Worm (Caenorhabditis elegans) whole organism, late embryonic: Measurements from ENCODE around the gene T01G5.8.
A peak's percentile ranks its signal among the peaks of the same experiment; 100 is the strongest.

ENCODE experiments used
- C08G9.2 ChIP-seq: sonication (generic microtip); optimal IDR thresholded peaks from 2 replicates; lab custom pipeline; 2016; ENCODE audit warnings: mild to moderate bottlenecking, missing genetic modification characterization, moderate library complexity, missing compliant biosample characterization
- F13H6.1 ChIP-seq: sonication (generic microtip); optimal IDR thresholded peaks from 2 replicates; lab custom pipeline; 2016; ENCODE audit warnings: missing genetic modification characterization, missing compliant biosample characterization
- K02D7.2 ChIP-seq: sonication (generic microtip); optimal IDR thresholded peaks from 2 replicates; lab custom pipeline; 2017; ENCODE audit warnings: mild to moderate bottlenecking, missing genetic modification characterization, missing compliant biosample characterization
- K09A11.1 ChIP-seq: sonication (generic microtip); optimal IDR thresholded peaks from 2 replicates; lab custom pipeline; 2017; ENCODE audit warnings: antibody characterized with exemption, mild to moderate bottlenecking, missing genetic modification characterization, missing compliant biosample characterization; ENCODE audit not compliant: insufficient read depth
- Y22D7AL.16 ChIP-seq: sonication (generic microtip); optimal IDR thresholded peaks from 2 replicates; lab custom pipeline; 2016; ENCODE audit warnings: missing genetic modification characterization, missing compliant biosample characterization
- ahr-1 ChIP-seq: sonication (generic microtip); optimal IDR thresholded peaks from 2 replicates; lab custom pipeline; 2016; ENCODE audit warnings: missing genetic modification characterization, missing compliant biosample characterization
- ama-1 ChIP-seq: fragments of 150-350 bp; optimal IDR thresholded peaks from 2 replicates; lab custom pipeline; 2014
- ceh-18 ChIP-seq: sonication (generic microtip); optimal IDR thresholded peaks from 2 replicates; lab custom pipeline; 2016; ENCODE audit warnings: missing genetic modification characterization, missing compliant biosample characterization
- ceh-2 ChIP-seq: sonication (generic microtip); optimal IDR thresholded peaks from 2 replicates; lab custom pipeline; 2016; ENCODE audit warnings: missing genotype, missing genetic modification characterization, missing compliant biosample characterization
- ceh-22 ChIP-seq: sonication (generic microtip); optimal IDR thresholded peaks from 2 replicates; lab custom pipeline; 2017; ENCODE audit warnings: missing biosample characterization, missing genetic modification characterization
- ceh-24 ChIP-seq: sonication (generic microtip); optimal IDR thresholded peaks from 2 replicates; lab custom pipeline; 2016; ENCODE audit warnings: mild to moderate bottlenecking, missing genetic modification characterization, missing compliant biosample characterization
- ceh-30 ChIP-seq: fragments of 150-350 bp; optimal IDR thresholded peaks from 2 replicates; lab custom pipeline; 2014; ENCODE audit warnings: missing biosample characterization, missing genetic modification characterization
- ceh-31 ChIP-seq: sonication (generic microtip); optimal IDR thresholded peaks from 2 replicates; lab custom pipeline; 2016; ENCODE audit warnings: missing genetic modification characterization, missing compliant biosample characterization
- ceh-45 ChIP-seq: fragments of 200-800 bp; sonication (Bioruptor generic); IDR thresholded peaks from 2 replicates; pipeline ENCODE4 v1.3.6; 2022; ENCODE audit warnings: missing genetic modification reagents, missing genetic modification characterization, missing compliant biosample characterization
- ceh-48 ChIP-seq: sonication (generic microtip); optimal IDR thresholded peaks from 2 replicates; lab custom pipeline; 2016; ENCODE audit warnings: missing genetic modification characterization, inconsistent platforms, missing compliant biosample characterization
- ceh-9 ChIP-seq: sonication (generic microtip); optimal IDR thresholded peaks from 2 replicates; lab custom pipeline; 2016; ENCODE audit warnings: mild to moderate bottlenecking, missing genetic modification characterization, inconsistent platforms, missing compliant biosample characterization
- che-1 ChIP-seq: sonication (generic microtip); optimal IDR thresholded peaks from 2 replicates; lab custom pipeline; 2016; ENCODE audit warnings: mild to moderate bottlenecking, missing genetic modification characterization, missing compliant biosample characterization
- dmd-4 ChIP-seq: sonication (generic microtip); optimal IDR thresholded peaks from 2 replicates; lab custom pipeline; 2016; ENCODE audit warnings: borderline replicate concordance, missing genetic modification characterization, missing compliant biosample characterization
- ets-4 ChIP-seq: sonication (generic microtip); optimal IDR thresholded peaks from 2 replicates; lab custom pipeline; 2016; ENCODE audit warnings: missing genetic modification characterization, missing compliant biosample characterization
- eyg-1 ChIP-seq: sonication (generic microtip); optimal IDR thresholded peaks from 2 replicates; lab custom pipeline; 2016; ENCODE audit warnings: missing genotype, missing genetic modification characterization, missing compliant biosample characterization
- fax-1 ChIP-seq: sonication (generic microtip); optimal IDR thresholded peaks from 2 replicates; lab custom pipeline; 2016; ENCODE audit warnings: missing genotype, missing genetic modification characterization, missing compliant biosample characterization
- fkh-10 ChIP-seq: fragments of 150-350 bp; optimal IDR thresholded peaks from 2 replicates; lab custom pipeline; 2014; ENCODE audit warnings: missing biosample characterization, missing genetic modification reagents, missing genetic modification characterization
- gmeb-2 ChIP-seq: sonication (generic microtip); optimal IDR thresholded peaks from 2 replicates; lab custom pipeline; 2016; ENCODE audit warnings: missing genetic modification characterization, inconsistent platforms, missing compliant biosample characterization
- hlh-15 ChIP-seq: sonication (generic microtip); optimal IDR thresholded peaks from 2 replicates; lab custom pipeline; 2016; ENCODE audit warnings: missing genetic modification characterization, missing compliant biosample characterization
- hlh-30 ChIP-seq: sonication (generic microtip); optimal IDR thresholded peaks from 2 replicates; lab custom pipeline; 2017; ENCODE audit warnings: antibody characterized with exemption, missing genetic modification characterization, missing compliant biosample characterization; ENCODE audit not compliant: insufficient read depth
- hlh-8 ChIP-seq: sonication (generic microtip); optimal IDR thresholded peaks from 2 replicates; lab custom pipeline; 2016; ENCODE audit warnings: missing genotype, missing genetic modification characterization, missing compliant biosample characterization
- lim-6 ChIP-seq: sonication (generic microtip); optimal IDR thresholded peaks from 2 replicates; lab custom pipeline; 2016; ENCODE audit warnings: missing genetic modification characterization, missing compliant biosample characterization
- madf-2 ChIP-seq: sonication (generic microtip); optimal IDR thresholded peaks from 2 replicates; lab custom pipeline; 2017; ENCODE audit warnings: missing genetic modification characterization, missing compliant biosample characterization
- odd-2 ChIP-seq: sonication (generic microtip); optimal IDR thresholded peaks from 2 replicates; lab custom pipeline; 2017; ENCODE audit warnings: antibody characterized with exemption, mild to moderate bottlenecking, missing genetic modification characterization, missing compliant biosample characterization
- pag-3 ChIP-seq: sonication (generic microtip); optimal IDR thresholded peaks from 2 replicates; lab custom pipeline; 2016; ENCODE audit warnings: missing compliant biosample characterization, missing genetic modification characterization, borderline replicate concordance
- pat-9 ChIP-seq: fragments of 200-800 bp; sonication (Bioruptor generic); optimal IDR thresholded peaks from 2 replicates; lab custom pipeline; 2018; ENCODE audit warnings: mild to moderate bottlenecking, missing genetic modification characterization, moderate library complexity, missing compliant biosample characterization
- pax-1 ChIP-seq: fragments of 150-350 bp; optimal IDR thresholded peaks from 2 replicates; lab custom pipeline; 2014; ENCODE audit warnings: missing biosample characterization, missing genetic modification characterization
- pha-2 ChIP-seq: sonication (generic microtip); optimal IDR thresholded peaks from 2 replicates; lab custom pipeline; 2017; ENCODE audit warnings: mild to moderate bottlenecking, missing genetic modification characterization, missing compliant biosample characterization
- pha-4 ChIP-seq: fragments of 150-350 bp; optimal IDR thresholded peaks from 2 replicates; lab custom pipeline; 2018; ENCODE audit warnings: missing biosample characterization, missing genetic modification reagents, missing genetic modification characterization
- pqm-1 ChIP-seq: sonication (generic microtip); optimal IDR thresholded peaks from 2 replicates; lab custom pipeline; 2016; ENCODE audit warnings: missing genetic modification characterization, missing compliant biosample characterization
- ref-2 ChIP-seq: sonication (generic microtip); optimal IDR thresholded peaks from 2 replicates; lab custom pipeline; 2016; ENCODE audit warnings: missing genetic modification characterization, missing compliant biosample characterization
- rnt-1 ChIP-seq: sonication (generic microtip); optimal IDR thresholded peaks from 2 replicates; lab custom pipeline; 2016; ENCODE audit warnings: missing genetic modification characterization, missing compliant biosample characterization
- sdc-2 ChIP-seq: sonication (generic microtip); optimal IDR thresholded peaks from 2 replicates; lab custom pipeline; 2016; ENCODE audit warnings: missing genotype, missing genetic modification characterization, missing compliant biosample characterization
- sox-2 ChIP-seq: fragments of 200-800 bp; sonication (Bioruptor generic); IDR thresholded peaks from 2 replicates; pipeline ENCODE4 v1.3.6; 2022; ENCODE audit warnings: missing genetic modification reagents, missing genetic modification characterization, missing compliant biosample characterization
- sox-4 ChIP-seq: sonication (generic microtip); optimal IDR thresholded peaks from 2 replicates; lab custom pipeline; 2017; ENCODE audit warnings: mild to moderate bottlenecking, missing genetic modification characterization, inconsistent platforms, missing compliant biosample characterization
- ttx-3 ChIP-seq: sonication (generic microtip); optimal IDR thresholded peaks from 2 replicates; lab custom pipeline; 2016; ENCODE audit warnings: missing genetic modification reagents, missing genetic modification characterization, missing compliant biosample characterization
- unc-3 ChIP-seq, 2 experiments: fragments of 200-800 bp in 1 of 2; sonication (Bioruptor generic) in 1 of 2; sonication (generic microtip) in 1 of 2; conservative IDR thresholded peaks in 1 of 2; optimal IDR thresholded peaks in 1 of 2; 2 replicates each; pipeline versions ENCODE4 v1.3.6 to Lab custom; 2016 to 2022; ENCODE audit warnings: missing compliant biosample characterization in 2 of 2, missing genetic modification characterization in 2 of 2, missing genetic modification reagents in 1 of 2
- unc-42 ChIP-seq: sonication (generic microtip); optimal IDR thresholded peaks from 2 replicates; lab custom pipeline; 2016; ENCODE audit warnings: missing genotype, missing genetic modification characterization, missing compliant biosample characterization
- unc-86 ChIP-seq: sonication (generic microtip); optimal IDR thresholded peaks from 2 replicates; lab custom pipeline; 2016; ENCODE audit warnings: missing genetic modification characterization, missing compliant biosample characterization
- zip-5 ChIP-seq: sonication (generic microtip); optimal IDR thresholded peaks from 2 replicates; lab custom pipeline; 2016; ENCODE audit warnings: missing genetic modification characterization, missing compliant biosample characterization
- ztf-16 ChIP-seq: sonication (generic microtip); optimal IDR thresholded peaks from 2 replicates; lab custom pipeline; 2017; ENCODE audit warnings: missing genetic modification characterization, missing compliant biosample characterization

The T01G5.8 gene

ce11 chrV:15072738-15073137, 43.3 kb upstream of the T01G5.8 start:
- TF ChIP-seq fax-1 (tag; lab: Kevin White, UChicago) (no peak), sox-2 (GFP tag; lab: Robert Waterston, UW) (no peak), ceh-9 (tag; lab: Kevin White, UChicago) (no peak), ceh-48 (tag; lab: Kevin White, UChicago) (peak; percentile 39), ceh-31 (peak; percentile 13), unc-42 (tag; lab: Kevin White, UChicago) (peak; percentile 91), Y22D7AL.16 (no peak), dmd-4 (no peak), pqm-1 (tag; lab: Kevin White, UChicago) (no peak), sox-4 (no peak)

- TF ChIP-seq unc-42 (tag; lab: Kevin White, UChicago) (peak; percentile 29), ceh-9 (tag; lab: Kevin White, UChicago) (no peak), ceh-48 (tag; lab: Kevin White, UChicago) (peak; percentile 58), gmeb-2 (no peak), pag-3 (no peak), pax-1 (tag; lab: Kevin White, UChicago) (no peak), unc-86 (no peak), ceh-31 (peak; percentile 47), pha-2 (tag; lab: Kevin White, UChicago) (no peak)
Measured at ce11 chrV:15074907-15075306, 41.2 kb upstream of the T01G5.8 start.

- TF ChIP-seq sdc-2 (tag; lab: Kevin White, UChicago) (no peak), hlh-30 (no peak), zip-5 (tag; lab: Kevin White, UChicago) (no peak), K02D7.2 (tag; lab: Kevin White, UChicago) (no peak), ceh-9 (tag; lab: Kevin White, UChicago) (no peak), pha-4 (no peak), gmeb-2 (no peak), pqm-1 (tag; lab: Kevin White, UChicago) (no peak), ceh-2 (tag; lab: Kevin White, UChicago) (no peak), C08G9.2 (tag; lab: Kevin White, UChicago) (no peak), F13H6.1 (tag; lab: Kevin White, UChicago) (no peak), hlh-8 (tag; lab: Kevin White, UChicago) (no peak), ceh-22 (tag; lab: Kevin White, UChicago) (no peak), ahr-1 (no peak), ztf-16 (no peak), ets-4 (tag; lab: Kevin White, UChicago) (no peak)
Measured at ce11 chrV:15078560-15078959, 37.5 kb upstream of the T01G5.8 start.

ce11 chrV:15082291-15082690, 33.8 kb upstream of the T01G5.8 start, which contains the start of the genes C01G10.10 and C01G10.9:
Gene C01G10.10, minus strand, starts transcription at chrV:15082441.
Gene C01G10.9, plus strand, starts transcription at chrV:15082530.
- TF ChIP-seq sox-4 (no peak), ceh-30 (no peak), hlh-8 (tag; lab: Kevin White, UChicago) (peak; percentile 7), sox-2 (GFP tag; lab: Robert Waterston, UW) (no peak), lim-6 (tag; lab: Kevin White, UChicago) (no peak), K09A11.1 (no peak), unc-3 (GFP tag; conservative IDR thresholded peaks at IDR 0.05; lab: Robert Waterston, UW) (no peak), unc-3 (tag; optimal IDR thresholded peaks at IDR 0.05; lab: Kevin White, UChicago) (no peak), che-1 (no peak), rnt-1 (tag; lab: Kevin White, UChicago) (peak; percentile 43), pha-2 (tag; lab: Kevin White, UChicago) (no peak), ztf-16 (no peak), Y22D7AL.16 (no peak), dmd-4 (no peak), K02D7.2 (tag; lab: Kevin White, UChicago) (no peak), ref-2 (peak; percentile 70), ceh-2 (tag; lab: Kevin White, UChicago) (peak; percentile 89), madf-2 (tag; lab: Kevin White, UChicago) (no peak), eyg-1 (tag; lab: Kevin White, UChicago) (peak; percentile 4), ceh-48 (tag; lab: Kevin White, UChicago) (no peak), ceh-45 (no peak), hlh-15 (tag; lab: Kevin White, UChicago) (no peak), ama-1 (no peak), pag-3 (no peak), ttx-3 (tag; lab: Kevin White, UChicago) (no peak), pat-9 (tag; lab: Kevin White, UChicago) (no peak), fkh-10 (GFP tag; lab: Kevin White, UChicago) (no peak), sdc-2 (tag; lab: Kevin White, UChicago) (peak; percentile 27), ceh-18 (tag; lab: Kevin White, UChicago) (no peak), F13H6.1 (tag; lab: Kevin White, UChicago) (peak; percentile 46), ceh-24 (no peak), pax-1 (tag; lab: Kevin White, UChicago) (no peak), odd-2 (no peak)
